Worm (Caenorhabditis elegans): ENCODE data around the gene C05D12.7.

Gene C05D12.7

DNA sequence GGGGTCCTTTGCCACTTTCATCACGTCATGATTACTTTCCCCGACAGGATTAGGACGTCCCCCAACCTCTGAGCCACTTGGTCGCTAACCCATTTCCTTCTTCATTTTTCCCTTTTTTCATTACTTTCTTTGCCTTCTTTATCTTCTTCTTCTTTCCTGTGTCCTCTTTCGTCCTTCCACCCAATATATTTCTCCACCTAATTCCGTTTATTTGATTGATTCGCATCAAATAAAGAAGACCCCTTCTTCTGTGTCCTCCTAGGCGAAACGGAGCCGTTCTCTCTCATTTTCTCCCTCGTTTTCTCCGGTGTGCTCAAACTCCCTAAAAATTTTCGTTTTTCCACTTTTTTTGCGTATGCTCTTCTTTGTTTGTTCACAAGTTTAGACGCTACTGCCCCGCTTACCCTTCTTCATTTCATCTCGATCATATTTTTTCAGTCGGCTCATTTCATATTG lies at the start of gene C05D12.7:
Gene C05D12.7 (plus strand): TSS at position 406 of the 456 bp plus-strand sequence.
- TF ChIP-seq dao-5 (tag; optimal IDR thresholded peaks at IDR 0.05) (no peak), W03F9.2 (tag; optimal IDR thresholded peaks at IDR 0.05) (no peak), him-1 (tag; optimal IDR thresholded peaks at IDR 0.05) (no peak)

DNA sequence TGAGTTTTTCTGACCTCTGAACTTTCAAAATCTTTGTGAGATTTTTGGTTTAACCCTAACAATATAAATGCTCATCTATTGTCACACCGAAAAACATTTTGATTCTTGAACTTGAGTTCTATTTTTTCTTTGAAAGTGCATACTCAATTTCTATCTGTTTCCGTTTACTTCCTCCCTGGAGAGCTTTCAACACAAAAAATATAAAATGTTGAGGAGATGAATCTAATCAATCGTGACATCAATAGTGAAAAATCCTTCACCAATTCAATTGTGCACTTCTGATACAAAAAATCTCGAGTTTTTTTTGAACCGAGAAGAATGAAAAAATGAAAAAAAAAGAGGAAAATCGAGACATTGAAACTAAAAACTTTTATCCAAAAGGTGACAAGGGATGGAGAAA lies 48.1 kb upstream of the C05D12.7 start:
- TF ChIP-seq dao-5 (tag; optimal IDR thresholded peaks at IDR 0.05) (no peak), him-1 (tag; optimal IDR thresholded peaks at IDR 0.05) (no peak), W03F9.2 (tag; optimal IDR thresholded peaks at IDR 0.05) (no peak)

DNA sequence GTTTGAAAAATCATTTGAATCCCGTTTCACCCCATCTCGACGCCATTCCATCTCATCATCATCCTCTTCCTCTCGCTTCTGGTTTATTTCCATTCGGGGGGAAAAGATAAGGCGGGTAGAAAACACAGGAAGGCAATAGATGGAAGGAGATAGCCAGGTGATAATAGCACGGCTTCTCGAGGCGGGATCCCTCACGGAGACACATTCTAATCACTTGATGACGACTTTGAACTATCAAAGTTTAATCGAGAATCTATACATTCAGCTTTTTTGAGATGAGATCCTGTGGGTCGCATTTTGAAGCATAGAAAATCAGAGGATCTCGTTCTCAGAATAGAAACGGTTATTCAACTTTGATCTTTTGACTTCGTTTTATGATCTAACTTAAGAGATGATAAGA lies 37.9 kb upstream of the C05D12.7 start, which contains the start of gene C33B4.2:
Gene C33B4.2 (minus strand): TSS at position 165 of the 400 bp plus-strand sequence.
- no peak for TF ChIP-seq dao-5 (tag; optimal IDR thresholded peaks at IDR 0.05)

- TF ChIP-seq dao-5 (tag; optimal IDR thresholded peaks at IDR 0.05), result no peak
- no peak for TF ChIP-seq W03F9.2 (tag; optimal IDR thresholded peaks at IDR 0.05)
- TF ChIP-seq him-1 (tag; optimal IDR thresholded peaks at IDR 0.05), result no peak
These were observed 33.9 kb upstream of the C05D12.7 start for ce11 chrII:11376026-11376425.

- TF ChIP-seq W03F9.2 (tag; optimal IDR thresholded peaks at IDR 0.05), result peak; percentile 10
- no peak for TF ChIP-seq him-1 (tag; optimal IDR thresholded peaks at IDR 0.05)
- TF ChIP-seq dao-5 (tag; optimal IDR thresholded peaks at IDR 0.05), result no peak
These were observed 33.2 kb upstream of the C05D12.7 start for ce11 chrII:11376598-11377108.

DNA sequence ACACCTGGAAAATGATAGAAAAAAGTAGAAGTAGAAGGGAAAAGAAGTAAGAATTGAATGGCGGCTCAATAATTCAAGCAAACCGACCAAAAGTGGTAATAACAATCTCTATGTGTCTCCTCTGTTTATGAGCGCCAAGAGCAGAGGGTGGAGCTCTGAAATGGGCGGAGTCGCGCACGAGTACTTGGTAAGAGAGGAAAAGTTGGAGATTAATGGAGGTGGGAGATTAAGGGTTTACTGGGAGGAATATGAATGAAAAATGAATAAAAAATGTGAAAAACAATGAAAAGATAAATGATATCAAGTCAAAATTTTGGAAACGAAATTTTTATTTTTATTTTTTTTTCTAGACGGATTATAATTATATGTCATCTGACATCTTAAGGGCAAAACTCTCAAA lies 32.2 kb upstream of the C05D12.7 start:
- TF ChIP-seq dao-5 (tag; optimal IDR thresholded peaks at IDR 0.05), result no peak
- TF ChIP-seq him-1 (tag; optimal IDR thresholded peaks at IDR 0.05), result no peak
- TF ChIP-seq W03F9.2 (tag; optimal IDR thresholded peaks at IDR 0.05), result no peak

- TF ChIP-seq W03F9.2 (tag; optimal IDR thresholded peaks at IDR 0.05) (no peak), dao-5 (tag; optimal IDR thresholded peaks at IDR 0.05) (no peak), him-1 (tag; optimal IDR thresholded peaks at IDR 0.05) (no peak)
These were observed 26.8 kb upstream of the C05D12.7 start, which contains the start of the genes C33B4.5 and C33B4.4 for ce11 chrII:11383058-11383457. TSS of gene C33B4.5 (plus strand) at chrII:11383327. TSS of gene C33B4.4 (minus strand) at chrII:11383442.

DNA sequence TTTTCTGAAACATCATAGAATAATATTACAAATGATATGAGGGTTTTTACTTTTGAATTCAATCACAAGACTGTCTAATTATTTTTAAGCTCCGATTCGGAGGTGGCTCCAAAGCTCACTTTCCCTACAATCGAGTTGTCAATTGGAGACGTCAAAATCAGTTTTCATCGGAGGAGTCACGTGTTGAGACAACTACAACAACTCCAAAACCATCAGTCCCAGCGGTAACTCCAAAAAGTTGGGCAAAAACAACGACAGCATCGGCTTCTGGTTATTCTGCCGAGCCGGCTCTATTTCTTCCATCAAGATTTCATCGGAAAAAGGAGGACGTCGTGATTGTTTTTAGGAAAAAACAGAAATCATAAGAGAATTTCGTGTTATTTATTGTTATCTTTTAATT lies 25.8 kb upstream of the C05D12.7 start:
- TF ChIP-seq him-1 (tag; optimal IDR thresholded peaks at IDR 0.05) (no peak), dao-5 (tag; optimal IDR thresholded peaks at IDR 0.05) (no peak), W03F9.2 (tag; optimal IDR thresholded peaks at IDR 0.05) (no peak)

- no peak for TF ChIP-seq W03F9.2 (tag; optimal IDR thresholded peaks at IDR 0.05)
- no peak for TF ChIP-seq him-1 (tag; optimal IDR thresholded peaks at IDR 0.05)
- TF ChIP-seq dao-5 (tag; optimal IDR thresholded peaks at IDR 0.05), result no peak
These were observed 22.9 kb upstream of the C05D12.7 start for ce11 chrII:11386950-11387349.

DNA sequence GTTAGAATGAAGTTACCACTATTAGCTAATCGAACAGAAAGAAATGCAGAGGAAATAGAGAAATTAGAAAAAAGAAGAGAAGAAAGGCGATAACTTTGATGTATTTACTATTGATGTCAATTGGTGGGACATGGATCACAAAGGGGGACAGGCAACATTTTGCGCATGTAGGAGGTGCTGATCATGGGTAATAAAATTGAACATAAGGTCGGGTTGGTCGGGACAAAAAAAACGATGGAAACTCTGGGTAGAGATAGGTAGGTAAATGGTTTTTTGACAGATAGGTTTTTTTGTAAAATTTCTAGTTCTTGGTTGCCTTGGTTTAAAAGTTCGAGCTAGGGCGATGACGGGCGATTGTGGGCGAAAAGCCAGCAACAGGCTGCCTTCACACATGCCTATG lies 19.0 kb upstream of the C05D12.7 start, which contains the start of gene shn-1:
Gene shn-1 (minus strand): TSS at position 101 of the 400 bp plus-strand sequence.
- TF ChIP-seq W03F9.2 (tag; optimal IDR thresholded peaks at IDR 0.05), result no peak
- TF ChIP-seq dao-5 (tag; optimal IDR thresholded peaks at IDR 0.05), result no peak
- no peak for TF ChIP-seq him-1 (tag; optimal IDR thresholded peaks at IDR 0.05)

DNA sequence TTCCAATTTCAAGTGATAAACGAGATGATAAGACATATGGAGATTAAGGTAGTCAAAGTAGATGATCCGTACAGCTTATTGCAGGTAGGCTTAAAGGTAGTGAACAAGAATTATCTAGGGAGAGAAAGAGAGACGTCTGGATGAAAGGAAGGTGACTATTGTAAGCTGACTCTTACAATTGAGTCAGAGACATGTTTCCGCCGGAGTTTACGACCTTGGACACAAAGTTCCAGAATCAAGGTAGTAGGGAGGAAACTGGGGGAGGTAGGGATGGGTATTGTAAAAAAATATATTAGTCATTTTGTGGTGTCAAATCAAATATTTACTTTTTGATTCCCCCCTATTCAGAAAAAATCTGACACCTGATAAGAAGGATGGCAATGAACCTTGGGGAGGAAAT lies 17.5 kb upstream of the C05D12.7 start:
- TF ChIP-seq dao-5 (tag; optimal IDR thresholded peaks at IDR 0.05) (no peak), W03F9.2 (tag; optimal IDR thresholded peaks at IDR 0.05) (no peak), him-1 (tag; optimal IDR thresholded peaks at IDR 0.05) (no peak)

DNA sequence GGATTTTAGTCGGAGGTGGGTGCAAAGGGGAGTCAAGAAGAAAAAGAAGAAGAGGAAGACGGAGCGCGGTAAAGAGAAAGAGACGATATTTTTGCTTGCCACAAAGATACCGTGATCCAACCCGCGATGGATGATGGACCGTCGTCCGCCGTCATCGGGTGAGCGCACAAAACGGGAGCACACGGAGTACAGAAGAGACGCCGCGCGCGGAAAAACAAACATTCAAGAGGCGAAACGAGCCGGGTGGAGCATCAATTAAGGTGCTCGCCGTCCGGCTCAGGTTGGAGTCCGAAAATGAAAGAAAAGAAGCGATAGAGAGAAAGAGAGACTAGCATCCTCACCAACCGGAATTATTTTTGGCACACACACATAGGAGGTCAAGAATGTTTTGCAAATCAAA lies 16.1 kb upstream of the C05D12.7 start:
- TF ChIP-seq W03F9.2 (tag; optimal IDR thresholded peaks at IDR 0.05), result no peak
- TF ChIP-seq dao-5 (tag; optimal IDR thresholded peaks at IDR 0.05), result no peak
- no peak for TF ChIP-seq him-1 (tag; optimal IDR thresholded peaks at IDR 0.05)

DNA sequence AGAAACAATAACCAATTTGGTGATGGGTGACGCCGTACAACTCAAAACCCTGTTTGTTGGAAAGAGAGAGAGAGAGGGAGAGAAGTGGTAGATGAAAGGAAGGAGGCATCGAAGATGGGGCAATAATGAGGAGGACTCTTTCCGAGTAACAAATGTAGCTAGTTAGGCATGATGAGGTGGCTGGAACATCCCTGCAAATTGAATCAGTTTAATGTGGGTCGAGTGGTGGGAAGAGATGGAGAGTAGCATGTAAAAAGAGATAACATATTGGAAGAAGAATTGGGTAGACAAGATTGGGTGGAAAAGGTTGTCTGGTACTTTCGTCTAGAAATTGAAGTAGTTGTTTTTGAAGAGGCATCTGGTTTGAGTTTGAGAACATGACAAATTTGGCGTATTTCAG lies 13.7 kb upstream of the C05D12.7 start:
- TF ChIP-seq W03F9.2 (tag; optimal IDR thresholded peaks at IDR 0.05) (no peak), him-1 (tag; optimal IDR thresholded peaks at IDR 0.05) (no peak)

ce11 chrII:11398787-11399186 lies 11.1 kb upstream of the C05D12.7 start:
- TF ChIP-seq him-1 (tag; optimal IDR thresholded peaks at IDR 0.05) (no peak), W03F9.2 (tag; optimal IDR thresholded peaks at IDR 0.05) (no peak), dao-5 (tag; optimal IDR thresholded peaks at IDR 0.05) (no peak)

DNA sequence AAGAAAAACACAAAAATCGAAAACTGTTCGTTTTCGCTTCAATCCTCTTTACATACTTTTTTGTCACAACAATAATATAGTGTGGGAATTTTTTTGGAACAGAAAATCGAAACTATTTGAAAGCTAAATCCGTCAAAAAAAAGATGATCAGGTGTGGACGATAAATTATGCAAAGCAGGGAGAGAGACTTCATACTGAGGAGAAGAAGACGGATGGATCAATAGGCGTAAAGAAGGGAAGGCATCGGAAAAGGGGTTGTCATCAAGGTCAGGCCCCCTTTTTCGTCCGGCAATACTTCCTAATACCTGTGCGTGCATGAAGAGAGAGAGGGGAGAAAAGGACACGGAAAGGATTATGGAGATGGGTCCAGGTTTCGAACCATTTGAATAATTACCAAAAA lies 9.5 kb upstream of the C05D12.7 start:
- TF ChIP-seq W03F9.2 (tag; optimal IDR thresholded peaks at IDR 0.05) (no peak), dao-5 (tag; optimal IDR thresholded peaks at IDR 0.05) (no peak)

Measured in whole organism, L4/young adult.